Worm (Caenorhabditis elegans) whole organism, L3 larva: ENCODE data around the gene M04C3.2.

Source experiments
- ama-1 ChIP-seq: fragments of 150-350 bp; optimal IDR thresholded peaks from 2 replicates; lab custom pipeline; 2018
- egl-27 ChIP-seq: sonication (generic microtip); optimal IDR thresholded peaks from 4 replicates; lab custom pipeline; 2017; ENCODE audit warnings: missing biosample characterization, missing genetic modification reagents, missing genetic modification characterization
- fos-1 ChIP-seq: fragments of 150-350 bp; optimal IDR thresholded peaks from 2 replicates; lab custom pipeline; 2014; ENCODE audit warnings: missing biosample characterization, missing genetic modification characterization
- jun-1 ChIP-seq: fragments of 150-350 bp; optimal IDR thresholded peaks from 2 replicates; lab custom pipeline; 2014; ENCODE audit warnings: missing biosample characterization, missing genetic modification reagents, missing genetic modification characterization
- nhr-43 ChIP-seq: sonication (generic microtip); optimal IDR thresholded peaks from 2 replicates; lab custom pipeline; 2016; ENCODE audit warnings: mild to moderate bottlenecking, missing genetic modification characterization, missing compliant biosample characterization; ENCODE audit not compliant: poor library complexity, severe bottlenecking
- nhr-76 ChIP-seq: fragments of 150-350 bp; sonication (generic microtip); optimal IDR thresholded peaks from 5 replicates; lab custom pipeline; 2014; ENCODE audit warnings: missing biosample characterization, missing genetic modification characterization

DNA sequence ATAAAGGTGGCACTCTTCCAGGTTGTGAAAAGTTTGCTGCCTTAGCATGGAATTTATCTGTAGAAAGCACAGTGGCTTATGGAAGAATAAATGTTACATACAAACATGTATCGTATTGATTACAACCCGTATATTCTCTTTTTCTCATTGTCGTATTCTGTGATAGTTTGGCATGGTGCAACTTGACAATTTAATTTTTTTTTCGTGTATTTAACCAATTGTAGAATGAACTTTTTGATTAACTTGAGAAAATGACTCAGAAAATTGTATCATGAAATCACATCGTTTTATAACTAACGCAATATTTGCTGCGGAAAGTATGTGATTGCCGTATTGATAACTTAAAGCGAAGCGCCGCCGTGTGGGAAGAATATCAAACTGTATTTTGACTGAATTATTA is 8.4 kb upstream of the M04C3.2 start, which contains the start of gene Y43F8B.24:
- no peak for TF ChIP-seq nhr-76 (tag; lab: Kevin White, UChicago)
- no peak for TF ChIP-seq egl-27 (tag; lab: Kevin White, UChicago)
- TF ChIP-seq fos-1 (tag; lab: Kevin White, UChicago): no peak
- TF ChIP-seq ama-1 (lab: Kevin White, UChicago): no peak
- TF ChIP-seq nhr-43 (tag; lab: Kevin White, UChicago): no peak
- no peak for TF ChIP-seq jun-1
